4 worm cellular contexts compared by ENCODE assay signal in the genomic region with DNA sequence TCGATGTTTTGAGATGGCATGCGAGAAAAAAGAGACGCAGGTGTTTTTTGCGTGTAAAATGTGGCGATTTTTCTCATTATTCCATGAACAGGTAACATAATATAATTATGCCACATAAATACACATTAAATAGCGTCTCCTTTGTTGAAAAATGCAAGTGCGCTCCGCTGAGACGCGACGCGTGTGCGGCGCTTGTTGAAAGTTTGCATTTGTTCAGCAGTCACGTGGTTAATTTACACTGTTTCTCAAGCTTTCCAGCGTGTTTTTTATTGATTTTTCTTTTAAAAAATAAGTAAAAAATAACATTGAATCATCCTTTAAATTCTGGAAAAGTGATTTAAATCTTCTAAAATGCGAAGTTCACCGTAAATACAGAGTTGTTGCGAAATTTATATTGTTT.
TF ChIP-seq lines count a peak whose summit lies in the region.

No protein-coding gene starts in this region.

TF ChIP-seq in whole organism, L2 larva, 48 proteins besides CTCF, POLR2A, EP300 and RAD21 (continues in another document):
- TF ChIP-seq nhr-237 (tag; optimal IDR thresholded peaks at IDR 0.05; lab: Kevin White, UChicago) (no peak), ceh-16 (tag; optimal IDR thresholded peaks at IDR 0.05; lab: Kevin White, UChicago) (peak; percentile 10), ztf-11 (tag; optimal IDR thresholded peaks at IDR 0.05; lab: Kevin White, UChicago) (no peak), nhr-23 (tag; optimal IDR thresholded peaks at IDR 0.05; lab: Kevin White, UChicago) (no peak), nhr-21 (tag; optimal IDR thresholded peaks at IDR 0.05; lab: Kevin White, UChicago) (peak; percentile 80), lin-11 (tag; optimal IDR thresholded peaks at IDR 0.05; lab: Kevin White, UChicago) (peak; percentile 81), sma-3 (GFP tag; optimal IDR thresholded peaks at IDR 0.05; lab: Kevin White, UChicago) (peak; percentile 84), elt-3 (tag; optimal IDR thresholded peaks at IDR 0.05; lab: Kevin White, UChicago) (no peak), mbf-1 (tag; optimal IDR thresholded peaks at IDR 0.05; lab: Kevin White, UChicago) (no peak), blmp-1 (tag; optimal IDR thresholded peaks at IDR 0.05; lab: Kevin White, UChicago; ENCODE audit: insufficient read depth) (peak; percentile 62), fos-1 (tag; optimal IDR thresholded peaks at IDR 0.05; lab: Kevin White, UChicago) (peak; percentile 80), skn-1 (tag; optimal IDR thresholded peaks at IDR 0.05; lab: Kevin White, UChicago) (no peak), ztf-1 (GFP tag; conservative IDR thresholded peaks at IDR 0.05; lab: Robert Waterston, UW) (no peak), nhr-77 (tag; optimal IDR thresholded peaks at IDR 0.05; lab: Kevin White, UChicago) (no peak), egl-27 (tag; optimal IDR thresholded peaks at IDR 0.05; lab: Kevin White, UChicago) (no peak), lin-39 (tag; optimal IDR thresholded peaks at IDR 0.05; lab: Kevin White, UChicago) (no peak), ceh-82 (tag; optimal IDR thresholded peaks at IDR 0.05; lab: Kevin White, UChicago) (no peak), mab-5 (tag; optimal IDR thresholded peaks at IDR 0.05; lab: Kevin White, UChicago) (peak; percentile 74), gmeb-1 (tag; optimal IDR thresholded peaks at IDR 0.05; lab: Kevin White, UChicago) (peak; percentile 84), snpc-4 (tag; optimal IDR thresholded peaks at IDR 0.05; lab: Kevin White, UChicago) (peak; percentile 72), R02D3.7 (tag; optimal IDR thresholded peaks at IDR 0.05; lab: Kevin White, UChicago) (no peak), nhr-129 (tag; optimal IDR thresholded peaks at IDR 0.05; lab: Kevin White, UChicago) (peak; percentile 89)

TF ChIP-seq in whole organism, L4 larva, 104 proteins besides CTCF, POLR2A, EP300 and RAD21 (continues in another document):
- TF ChIP-seq spr-3 (GFP tag; optimal IDR thresholded peaks at IDR 0.05; lab: Kevin White, UChicago) = no peak
- no peak for TF ChIP-seq nhr-237 (tag; optimal IDR thresholded peaks at IDR 0.05; lab: Kevin White, UChicago)
- TF ChIP-seq lim-7 (GFP tag; IDR thresholded peaks at IDR 0.05; lab: Robert Waterston, UW) = no peak
- TF ChIP-seq Y105C5A.15 (GFP tag; IDR thresholded peaks at IDR 0.05; lab: Robert Waterston, UW) = no peak
- no peak for TF ChIP-seq nhr-10 (tag; optimal IDR thresholded peaks at IDR 0.05; lab: Kevin White, UChicago)
- TF ChIP-seq unc-130 (GFP tag; optimal IDR thresholded peaks at IDR 0.05; lab: Kevin White, UChicago) = no peak
- no peak for TF ChIP-seq attf-4 (tag; optimal IDR thresholded peaks at IDR 0.05; lab: Kevin White, UChicago)
- no peak for TF ChIP-seq ceh-82 (tag; optimal IDR thresholded peaks at IDR 0.05; lab: Kevin White, UChicago)
- no peak for TF ChIP-seq ctbp-1 (GFP tag; IDR thresholded peaks at IDR 0.05; lab: Robert Waterston, UW)
- TF ChIP-seq ceh-62 (tag; optimal IDR thresholded peaks at IDR 0.05; lab: Kevin White, UChicago) = no peak
- TF ChIP-seq nhr-28 (tag; optimal IDR thresholded peaks at IDR 0.05; lab: Kevin White, UChicago) = peak; percentile 86
- TF ChIP-seq zip-2 (tag; optimal IDR thresholded peaks at IDR 0.05; lab: Kevin White, UChicago) = no peak
- TF ChIP-seq ceh-44 (GFP tag; IDR thresholded peaks at IDR 0.05; lab: Robert Waterston, UW) = no peak
- no peak for TF ChIP-seq saeg-2 (GFP tag; IDR thresholded peaks at IDR 0.05; lab: Robert Waterston, UW)
- peak; percentile 51 for TF ChIP-seq lin-15B (tag; optimal IDR thresholded peaks at IDR 0.05; lab: Kevin White, UChicago)
- peak; percentile 54; the same call in 1 of the 2 replicates for TF ChIP-seq nhr-42 (GFP tag; IDR thresholded peaks at IDR 0.05; lab: Robert Waterston, UW)
- TF ChIP-seq php-3 (GFP tag; IDR thresholded peaks at IDR 0.05; lab: Robert Waterston, UW) = no peak
- TF ChIP-seq nhr-102 (tag; optimal IDR thresholded peaks at IDR 0.05; lab: Kevin White, UChicago) = peak; percentile 56
- no peak for TF ChIP-seq madf-5 (GFP tag; IDR thresholded peaks at IDR 0.05; lab: Robert Waterston, UW)
- TF ChIP-seq ztf-7 (tag; optimal IDR thresholded peaks at IDR 0.05; lab: Kevin White, UChicago) = no peak
- TF ChIP-seq mdl-1 (tag; optimal IDR thresholded peaks at IDR 0.05; lab: Kevin White, UChicago) = peak; percentile 79 to 96
- TF ChIP-seq ama-1 (optimal IDR thresholded peaks at IDR 0.05; lab: Kevin White, UChicago) = peak; percentile 39
- TF ChIP-seq snpc-4 (tag; optimal IDR thresholded peaks at IDR 0.05; lab: Kevin White, UChicago) = no peak
- peak; percentile 76 for TF ChIP-seq nhr-11 (tag; optimal IDR thresholded peaks at IDR 0.05; lab: Kevin White, UChicago)

TF ChIP-seq in whole organism, late embryonic, 69 proteins besides CTCF, POLR2A, EP300 and RAD21:
- peak; percentile 89 for TF ChIP-seq ceh-30 (tag; optimal IDR thresholded peaks at IDR 0.05; lab: Kevin White, UChicago)
- no peak for TF ChIP-seq ceh-24 (tag; optimal IDR thresholded peaks at IDR 0.05; lab: Kevin White, UChicago)
- TF ChIP-seq lin-11 (tag; optimal IDR thresholded peaks at IDR 0.05; lab: Kevin White, UChicago) = no peak
- TF ChIP-seq tbx-7 (tag; optimal IDR thresholded peaks at IDR 0.05; lab: Kevin White, UChicago) = no peak
- no peak for TF ChIP-seq fkh-10 (GFP tag; optimal IDR thresholded peaks at IDR 0.05; lab: Kevin White, UChicago)
- TF ChIP-seq ceh-2 (tag; optimal IDR thresholded peaks at IDR 0.05; lab: Kevin White, UChicago) = peak; percentile 45
- TF ChIP-seq unc-42 (tag; optimal IDR thresholded peaks at IDR 0.05; lab: Kevin White, UChicago) = peak; percentile 95
- TF ChIP-seq elt-2 (tag; optimal IDR thresholded peaks at IDR 0.05; lab: Kevin White, UChicago) = peak; percentile 33
- TF ChIP-seq tbx-2 (tag; optimal IDR thresholded peaks at IDR 0.05; lab: Kevin White, UChicago) = peak; percentile 47
- TF ChIP-seq rnt-1 (tag; optimal IDR thresholded peaks at IDR 0.05; lab: Kevin White, UChicago) = peak; percentile 11
- TF ChIP-seq pha-2 (tag; optimal IDR thresholded peaks at IDR 0.05; lab: Kevin White, UChicago) = peak; percentile 2
- peak; percentile 48 for TF ChIP-seq dve-1 (tag; optimal IDR thresholded peaks at IDR 0.05; lab: Kevin White, UChicago)
- peak; percentile 71 for TF ChIP-seq ceh-31 (tag; optimal IDR thresholded peaks at IDR 0.05; lab: Kevin White, UChicago)
- TF ChIP-seq sox-4 (tag; optimal IDR thresholded peaks at IDR 0.05; lab: Kevin White, UChicago) = no peak
- TF ChIP-seq pat-9 (tag; optimal IDR thresholded peaks at IDR 0.05; lab: Kevin White, UChicago) = no peak
- TF ChIP-seq ttx-3 (tag; optimal IDR thresholded peaks at IDR 0.05; lab: Kevin White, UChicago) = peak; percentile 25
- TF ChIP-seq ceh-34 (tag; optimal IDR thresholded peaks at IDR 0.05; lab: Kevin White, UChicago) = peak; percentile 52
- TF ChIP-seq hlh-30 (tag; optimal IDR thresholded peaks at IDR 0.05; lab: Kevin White, UChicago; ENCODE audit: insufficient read depth) = peak; percentile 97
- TF ChIP-seq pax-1 (tag; optimal IDR thresholded peaks at IDR 0.05; lab: Kevin White, UChicago) = peak; percentile 60
- no peak for TF ChIP-seq gmeb-2 (tag; optimal IDR thresholded peaks at IDR 0.05; lab: Kevin White, UChicago)
- TF ChIP-seq syd-9 (tag; optimal IDR thresholded peaks at IDR 0.05; lab: Kevin White, UChicago) = no peak
- peak; percentile 5 for TF ChIP-seq ceh-14 (tag; optimal IDR thresholded peaks at IDR 0.05; lab: Kevin White, UChicago)
- peak; percentile 39 for TF ChIP-seq ceh-48 (tag; optimal IDR thresholded peaks at IDR 0.05; lab: Kevin White, UChicago)
- peak; percentile 78 for TF ChIP-seq nfya-1 (tag; optimal IDR thresholded peaks at IDR 0.05; lab: Kevin White, UChicago)

TF ChIP-seq in whole organism, mixed stage, embryonic, 35 proteins besides CTCF, POLR2A, EP300 and RAD21 (continues in another document):
- TF ChIP-seq ceh-43 (GFP tag; optimal IDR thresholded peaks at IDR 0.05; lab: Kevin White, UChicago) (peak; percentile 25), nhr-12 (tag; optimal IDR thresholded peaks at IDR 0.05; lab: Kevin White, UChicago) (no peak), unc-39 (tag; optimal IDR thresholded peaks at IDR 0.05; lab: Kevin White, UChicago) (no peak), ces-1 (GFP tag; optimal IDR thresholded peaks at IDR 0.05; lab: Kevin White, UChicago) (peak; percentile 91), M03D4.4 (tag; optimal IDR thresholded peaks at IDR 0.05; lab: Kevin White, UChicago) (peak; percentile 2), ham-2 (GFP tag; optimal IDR thresholded peaks at IDR 0.05; lab: Kevin White, UChicago) (peak; percentile 52), lin-13 (tag; optimal IDR thresholded peaks at IDR 0.05; lab: Kevin White, UChicago) (peak; percentile 82), nhr-76 (tag; optimal IDR thresholded peaks at IDR 0.05; lab: Kevin White, UChicago) (no peak), mab-5 (tag; optimal IDR thresholded peaks at IDR 0.05; lab: Kevin White, UChicago) (no peak), cnd-1 (tag; optimal IDR thresholded peaks at IDR 0.05; lab: Kevin White, UChicago) (no peak), tbx-8 (GFP tag; optimal IDR thresholded peaks at IDR 0.05; lab: Kevin White, UChicago) (no peak), flh-1 (GFP tag; optimal IDR thresholded peaks at IDR 0.05; lab: Kevin White, UChicago) (no peak), sem-2 (GFP tag; optimal IDR thresholded peaks at IDR 0.05; lab: Kevin White, UChicago) (no peak), hlh-1 (tag; optimal IDR thresholded peaks at IDR 0.05; lab: Kevin White, UChicago) (peak; percentile 54), nhr-237 (tag; optimal IDR thresholded peaks at IDR 0.05; lab: Kevin White, UChicago) (peak; percentile 85), nhr-2 (tag; optimal IDR thresholded peaks at IDR 0.05; lab: Kevin White, UChicago) (peak; percentile 12), nhr-28 (tag; optimal IDR thresholded peaks at IDR 0.05; lab: Kevin White, UChicago) (no peak), ceh-83 (GFP tag; optimal IDR thresholded peaks at IDR 0.05; lab: Kevin White, UChicago) (peak; percentile 26), unc-62 (GFP tag; optimal IDR thresholded peaks at IDR 0.05; lab: Kevin White, UChicago) (no peak), mep-1 (tag; optimal IDR thresholded peaks at IDR 0.05; lab: Kevin White, UChicago) (peak; percentile 82), elt-1 (tag; optimal IDR thresholded peaks at IDR 0.05; lab: Kevin White, UChicago; ENCODE audit: borderline replicate concordance, insufficient read depth) (no peak), lsy-2 (tag; optimal IDR thresholded peaks at IDR 0.05; lab: Kevin White, UChicago) (peak; percentile 69), unc-120 (tag; optimal IDR thresholded peaks at IDR 0.05; lab: Kevin White, UChicago; ENCODE audit: poor library complexity, severe bottlenecking) (peak; percentile 32), mls-2 (tag; optimal IDR thresholded peaks at IDR 0.05; lab: Kevin White, UChicago) (no peak), elt-3 (tag; optimal IDR thresholded peaks at IDR 0.05; lab: Kevin White, UChicago) (no peak), zip-8 (tag; optimal IDR thresholded peaks at IDR 0.05; lab: Kevin White, UChicago) (no peak), lin-32 (GFP tag; optimal IDR thresholded peaks at IDR 0.05; lab: Kevin White, UChicago) (no peak), ztf-11 (tag; optimal IDR thresholded peaks at IDR 0.05; lab: Kevin White, UChicago) (no peak), drap-1 (GFP tag; optimal IDR thresholded peaks at IDR 0.05; lab: Kevin White, UChicago) (no peak)
